Fruit fly (Drosophila melanogaster) whole organism, embryonic: Measurements from ENCODE around the gene CG32686.

Experiments
- Abd-B ChIP-seq: fragments of 200-800 bp; sonication (Bioruptor generic); optimal IDR thresholded peaks from 2 replicates; lab custom pipeline; 2018; ENCODE audit warnings: missing biosample characterization, mild to moderate bottlenecking, missing genetic modification characterization, moderate library complexity
- Atf3 ChIP-seq: fragments of 200-800 bp; sonication (Bioruptor generic); optimal IDR thresholded peaks from 3 replicates; lab custom pipeline; 2016; ENCODE audit warnings: missing biosample characterization, missing genetic modification characterization
- B-H2 ChIP-seq: fragments of 200-800 bp; sonication (Bioruptor generic); optimal IDR thresholded peaks from 2 replicates; lab custom pipeline; 2018; ENCODE audit warnings: missing biosample characterization, mild to moderate bottlenecking, missing genetic modification characterization
- BtbVII ChIP-seq: fragments of 200-800 bp; sonication (Bioruptor generic); optimal IDR thresholded peaks from 3 replicates; lab custom pipeline; 2017; ENCODE audit warnings: missing biosample characterization, mild to moderate bottlenecking, missing genetic modification characterization
- CG1024 ChIP-seq: fragments of 200-800 bp; sonication (Bioruptor generic); IDR thresholded peaks from 2 replicates; pipeline ENCODE4 v1.3.6; 2022; ENCODE audit warnings: missing biosample characterization, missing genetic modification characterization
- CG10274 ChIP-seq: fragments of 200-800 bp; sonication (Bioruptor generic); optimal IDR thresholded peaks from 3 replicates; lab custom pipeline; 2017; ENCODE audit warnings: missing biosample characterization, mild to moderate bottlenecking, missing genetic modification characterization
- CG10321 ChIP-seq: fragments of 200-800 bp; sonication (Bioruptor generic); IDR thresholded peaks from 2 replicates; pipeline ENCODE4 v1.3.6; 2022; ENCODE audit warnings: missing biosample characterization, missing genetic modification characterization
- CG10543 ChIP-seq: fragments of 200-800 bp; sonication (Bioruptor generic); optimal IDR thresholded peaks from 3 replicates; lab custom pipeline; 2017; ENCODE audit warnings: missing biosample characterization, mild to moderate bottlenecking, missing genetic modification characterization, moderate library complexity
- CG10959 ChIP-seq: fragments of 200-800 bp; sonication (Bioruptor generic); IDR thresholded peaks from 2 replicates; pipeline ENCODE4 v1.3.6; 2022; ENCODE audit warnings: missing biosample characterization, missing genetic modification characterization
- CG12104 ChIP-seq: fragments of 200-800 bp; sonication (Bioruptor generic); optimal IDR thresholded peaks from 3 replicates; lab custom pipeline; 2016; ENCODE audit warnings: missing biosample characterization, missing genetic modification characterization
- CG14710 ChIP-seq: fragments of 200-800 bp; sonication (Bioruptor generic); optimal IDR thresholded peaks from 3 replicates; lab custom pipeline; 2019; ENCODE audit warnings: missing biosample characterization, mild to moderate bottlenecking, missing genetic modification characterization, moderate library complexity
- CG1603 ChIP-seq: fragments of 200-800 bp; sonication (Bioruptor generic); optimal IDR thresholded peaks from 2 replicates; lab custom pipeline; 2019; ENCODE audit warnings: missing biosample characterization, mild to moderate bottlenecking, missing genetic modification characterization, moderate library complexity
- CG17359 ChIP-seq: fragments of 200-800 bp; sonication (Bioruptor generic); optimal IDR thresholded peaks from 3 replicates; lab custom pipeline; 2018; ENCODE audit warnings: missing biosample characterization, mild to moderate bottlenecking, missing genetic modification characterization, moderate library complexity
- CG18011 ChIP-seq: fragments of 200-800 bp; sonication (Bioruptor generic); optimal IDR thresholded peaks from 2 replicates; lab custom pipeline; 2017; ENCODE audit warnings: missing biosample characterization, missing genetic modification characterization, mild to moderate bottlenecking, moderate library complexity, missing genotype
- CG2120 ChIP-seq: fragments of 200-800 bp; sonication (Bioruptor generic); optimal IDR thresholded peaks from 3 replicates; lab custom pipeline; 2016; ENCODE audit warnings: missing biosample characterization, missing genetic modification characterization
- CG32532 ChIP-seq: fragments of 200-800 bp; sonication (Bioruptor generic); IDR thresholded peaks from 2 replicates; pipeline ENCODE4 v1.3.6; 2022; ENCODE audit warnings: missing biosample characterization, missing genetic modification characterization
- CG3281 ChIP-seq: fragments of 200-800 bp; sonication (Bioruptor generic); optimal IDR thresholded peaks from 3 replicates; lab custom pipeline; 2017; ENCODE audit warnings: missing biosample characterization, mild to moderate bottlenecking, missing genetic modification characterization
- CG6272 ChIP-seq: fragments of 200-800 bp; sonication (Bioruptor generic); IDR thresholded peaks from 2 replicates; pipeline ENCODE4 v1.3.6; 2022; ENCODE audit warnings: missing biosample characterization, missing genetic modification characterization
- CG7372 ChIP-seq: fragments of 200-800 bp; sonication (Bioruptor generic); IDR thresholded peaks from 2 replicates; pipeline ENCODE4 v1.3.6; 2022; ENCODE audit warnings: missing biosample characterization, missing genetic modification characterization
- CG9797 ChIP-seq: fragments of 200-800 bp; sonication (Bioruptor generic); optimal IDR thresholded peaks from 3 replicates; lab custom pipeline; 2018; ENCODE audit warnings: missing biosample characterization, mild to moderate bottlenecking, missing genetic modification characterization
- CkIIα-i1 ChIP-seq: fragments of 200-800 bp; sonication (Bioruptor generic); IDR thresholded peaks from 2 replicates; pipeline ENCODE4 v1.3.6; 2022; ENCODE audit warnings: missing biosample characterization, missing genetic modification characterization
- Dip2 ChIP-seq: fragments of 200-800 bp; sonication (Bioruptor generic); IDR thresholded peaks from 2 replicates; pipeline ENCODE4 v1.3.6; 2022; ENCODE audit warnings: missing biosample characterization, missing genetic modification characterization
- HmgD ChIP-seq: fragments of 200-800 bp; sonication (Bioruptor generic); optimal IDR thresholded peaks from 3 replicates; lab custom pipeline; 2016; ENCODE audit warnings: missing biosample characterization, missing genetic modification characterization
- Lim3 ChIP-seq: fragments of 200-800 bp; sonication (Bioruptor generic); IDR thresholded peaks from 2 replicates; pipeline ENCODE4 v1.3.6; 2022; ENCODE audit warnings: missing biosample characterization, missing genetic modification characterization
- Sox100B ChIP-seq: fragments of 200-800 bp; sonication (Bioruptor generic); optimal IDR thresholded peaks from 3 replicates; lab custom pipeline; 2018; ENCODE audit warnings: missing biosample characterization, mild to moderate bottlenecking, missing genetic modification characterization
- ab ChIP-seq: fragments of 200-800 bp; sonication (Bioruptor generic); optimal IDR thresholded peaks from 2 replicates; lab custom pipeline; 2016; ENCODE audit warnings: missing biosample characterization, missing genetic modification characterization
- ara ChIP-seq: fragments of 200-800 bp; sonication (Bioruptor generic); IDR thresholded peaks from 2 replicates; pipeline ENCODE4 v1.3.6; 2022; ENCODE audit warnings: missing biosample characterization, missing genetic modification characterization
- bbx ChIP-seq: fragments of 200-800 bp; sonication (Bioruptor generic); IDR thresholded peaks from 2 replicates; pipeline ENCODE4 v1.3.6; 2022; ENCODE audit warnings: missing biosample characterization, missing genetic modification characterization; ENCODE audit not compliant: partially characterized antibody
- bcd ChIP-seq: fragments of 200-800 bp; sonication (Bioruptor generic); optimal IDR thresholded peaks from 2 replicates; lab custom pipeline; 2017; ENCODE audit warnings: missing biosample characterization, mild to moderate bottlenecking, missing genetic modification characterization
- bsh ChIP-seq, 2 experiments: fragments of 200-800 bp; sonication (Bioruptor generic); optimal IDR thresholded peaks; 2 replicates each; lab custom pipeline; 2017 to 2018; ENCODE audit warnings: mild to moderate bottlenecking in 2 of 2, missing biosample characterization in 2 of 2, missing genetic modification characterization in 2 of 2, moderate library complexity in 1 of 2
- dan ChIP-seq: fragments of 200-800 bp; sonication (Bioruptor generic); IDR thresholded peaks from 2 replicates; pipeline ENCODE4 v1.3.6; 2022; ENCODE audit warnings: missing biosample characterization, missing genetic modification characterization
- dimm ChIP-seq: fragments of 200-800 bp; sonication (Bioruptor generic); IDR thresholded peaks from 2 replicates; pipeline ENCODE4 v1.3.6; 2022; ENCODE audit warnings: missing biosample characterization, missing genetic modification characterization
- eyg ChIP-seq: fragments of 200-800 bp; sonication (Bioruptor generic); optimal IDR thresholded peaks from 3 replicates; lab custom pipeline; 2016; ENCODE audit warnings: missing biosample characterization, missing genetic modification characterization
- gsb ChIP-seq: fragments of 200-800 bp; sonication (Bioruptor generic); IDR thresholded peaks from 2 replicates; pipeline ENCODE4 v1.3.6; 2022; ENCODE audit warnings: missing biosample characterization, missing genetic modification characterization
- ham ChIP-seq: fragments of 200-800 bp; sonication (Bioruptor generic); IDR thresholded peaks from 2 replicates; pipeline ENCODE4 v1.3.6; 2022; ENCODE audit warnings: missing biosample characterization, missing genetic modification characterization
- hb ChIP-seq: fragments of 200-800 bp; sonication (Bioruptor generic); IDR thresholded peaks from 3 replicates; pipeline ENCODE4 v1.3.6; 2022; ENCODE audit warnings: missing biosample characterization, missing genetic modification characterization; ENCODE audit not compliant: partially characterized antibody
- kah ChIP-seq: fragments of 200-800 bp; sonication (Bioruptor generic); optimal IDR thresholded peaks from 2 replicates; lab custom pipeline; 2018; ENCODE audit warnings: missing biosample characterization, mild to moderate bottlenecking, missing genetic modification characterization
- luna ChIP-seq: fragments of 200-800 bp; sonication (Bioruptor generic); optimal IDR thresholded peaks from 2 replicates; lab custom pipeline; 2016; ENCODE audit warnings: missing biosample characterization, missing genetic modification characterization
- pho ChIP-seq: fragments of 200-800 bp; sonication (Bioruptor generic); optimal IDR thresholded peaks from 2 replicates; lab custom pipeline; 2016; ENCODE audit warnings: missing biosample characterization, missing genetic modification characterization
- run ChIP-seq: fragments of 200-800 bp; sonication (Bioruptor generic); optimal IDR thresholded peaks from 3 replicates; lab custom pipeline; 2018; ENCODE audit warnings: missing biosample characterization, mild to moderate bottlenecking, missing genetic modification characterization
- sd ChIP-seq: fragments of 200-800 bp; sonication (Bioruptor generic); optimal IDR thresholded peaks from 3 replicates; lab custom pipeline; 2018; ENCODE audit warnings: missing biosample characterization, mild to moderate bottlenecking, missing genetic modification characterization, moderate library complexity
- slp2 ChIP-seq: fragments of 200-800 bp; sonication (Bioruptor generic); optimal IDR thresholded peaks from 2 replicates; lab custom pipeline; 2016; ENCODE audit warnings: missing biosample characterization, missing genetic modification characterization
- sob ChIP-seq: fragments of 200-800 bp; sonication (Bioruptor generic); IDR thresholded peaks from 2 replicates; pipeline ENCODE4 v1.3.6; 2022; ENCODE audit warnings: missing biosample characterization, missing genetic modification characterization
- stc ChIP-seq: fragments of 200-800 bp; sonication (Bioruptor generic); IDR thresholded peaks from 2 replicates; pipeline ENCODE4 v1.3.6; 2022; ENCODE audit warnings: missing biosample characterization, missing genetic modification characterization
- tin ChIP-seq: fragments of 200-800 bp; sonication (Bioruptor generic); optimal IDR thresholded peaks from 3 replicates; lab custom pipeline; 2016; ENCODE audit warnings: missing biosample characterization, missing genetic modification characterization
- tna ChIP-seq: fragments of 200-800 bp; sonication (Bioruptor generic); IDR thresholded peaks from 2 replicates; pipeline ENCODE4 v1.3.6; 2022; ENCODE audit warnings: missing biosample characterization, missing genetic modification characterization; ENCODE audit not compliant: partially characterized antibody
- unpg ChIP-seq: fragments of 200-800 bp; sonication (Bioruptor generic); optimal IDR thresholded peaks from 3 replicates; lab custom pipeline; 2018; ENCODE audit warnings: missing biosample characterization, mild to moderate bottlenecking, missing genetic modification characterization, moderate library complexity
- wor ChIP-seq: fragments of 200-800 bp; sonication (Bioruptor generic); IDR thresholded peaks from 2 replicates; pipeline ENCODE4 v1.3.6; 2022; ENCODE audit warnings: missing biosample characterization, missing genetic modification characterization
- zf30C ChIP-seq: fragments of 200-800 bp; sonication (Bioruptor generic); optimal IDR thresholded peaks from 3 replicates; lab custom pipeline; 2018; ENCODE audit warnings: missing biosample characterization, mild to moderate bottlenecking, missing genetic modification characterization
- zfh1 ChIP-seq: fragments of 200-800 bp; sonication (Bioruptor generic); IDR thresholded peaks from 3 replicates; pipeline ENCODE4 v1.3.6; 2022; ENCODE audit warnings: missing biosample characterization, missing genetic modification characterization
- zfh2 ChIP-seq: fragments of 200-800 bp; sonication (Bioruptor generic); optimal IDR thresholded peaks from 2 replicates; lab custom pipeline; 2016; ENCODE audit warnings: missing biosample characterization, missing genetic modification characterization

The CG32686 gene

dm6 chrX:10397514-10398133, 22.5 kb upstream of the CG32686 start (continued):
- TF ChIP-seq zfh1 (no peak), pho (no peak), HmgD (GFP tag; lab: Kevin White, UChicago) (no peak), ara (GFP tag; lab: Robert Waterston, UW) (no peak), dimm (GFP tag; lab: Robert Waterston, UW) (no peak), CG10959 (GFP tag; lab: Robert Waterston, UW) (no peak), bcd (GFP tag; lab: Kevin White, UChicago) (no peak), CG14710 (tag; lab: Kevin White, UChicago) (no peak), unpg (GFP tag; lab: Kevin White, UChicago) (peak; percentile 35), zfh2 (no peak), hb (GFP tag; lab: Robert Waterston, UW) (no peak), bbx (GFP tag; lab: Robert Waterston, UW) (no peak), CG6272 (GFP tag; lab: Robert Waterston, UW) (no peak), CG32532 (GFP tag; lab: Robert Waterston, UW) (peak; percentile 67; the same call in 1 of the 2 replicates), Sox100B (no peak), tin (GFP tag; lab: Kevin White, UChicago) (no peak), dan (GFP tag; lab: Robert Waterston, UW) (no peak), Lim3 (GFP tag; lab: Robert Waterston, UW) (no peak), CG2120 (peak; percentile 43), tna (GFP tag; lab: Robert Waterston, UW) (no peak), run (tag; lab: Kevin White, UChicago) (no peak), kah (no peak), Atf3 (GFP tag; lab: Kevin White, UChicago) (no peak), zf30C (GFP tag; lab: Kevin White, UChicago) (no peak), stc (GFP tag; lab: Robert Waterston, UW) (no peak), luna (GFP tag; lab: Kevin White, UChicago) (no peak), ab (GFP tag; lab: Kevin White, UChicago) (no peak), eyg (no peak), CG10543 (GFP tag; lab: Kevin White, UChicago) (peak; percentile 32), sob (peak; percentile 71), CG1603 (no peak), Abd-B (no peak), slp2 (GFP tag; lab: Kevin White, UChicago) (no peak), BtbVII (peak; percentile 5), CG18011 (no peak), CG7372 (GFP tag; lab: Robert Waterston, UW) (0 out of 2 replicates have a peak, but pooled peaks have one; percentile 29), ham (no peak), CG10321 (GFP tag; lab: Robert Waterston, UW) (no peak), bsh (GFP tag; optimal IDR thresholded peaks at IDR 0.05; lab: Kevin White, UChicago) (no peak), sd (tag; lab: Kevin White, UChicago) (peak; percentile 73), wor (GFP tag; lab: Robert Waterston, UW) (0 out of 2 replicates have a peak, but pooled peaks have one; percentile 12), CkIIα-i1 (GFP tag; lab: Robert Waterston, UW) (no peak), CG12104 (GFP tag; lab: Kevin White, UChicago) (no peak), B-H2 (GFP tag; lab: Kevin White, UChicago) (no peak), gsb (GFP tag; lab: Robert Waterston, UW) (0 out of 2 replicates have a peak, but pooled peaks have one; percentile 18), CG1024 (GFP tag; lab: Robert Waterston, UW) (no peak), CG10274 (GFP tag; lab: Kevin White, UChicago) (no peak), CG17359 (tag; lab: Kevin White, UChicago) (peak; percentile 35), CG3281 (GFP tag; lab: Kevin White, UChicago) (peak; percentile 16), CG9797 (GFP tag; lab: Kevin White, UChicago) (no peak), Dip2 (GFP tag; lab: Robert Waterston, UW) (no peak)
